Worm (Caenorhabditis elegans) whole organism, late embryonic: Measurements from ENCODE around the gene spp-31.

Experiments
- ama-1 ChIP-seq: fragments of 150-350 bp; optimal IDR thresholded peaks from 2 replicates; lab custom pipeline; 2014
- ceh-48 ChIP-seq: sonication (generic microtip); optimal IDR thresholded peaks from 2 replicates; lab custom pipeline; 2016; ENCODE audit warnings: missing genetic modification characterization, inconsistent platforms, missing compliant biosample characterization
- dmd-4 ChIP-seq: sonication (generic microtip); optimal IDR thresholded peaks from 2 replicates; lab custom pipeline; 2016; ENCODE audit warnings: borderline replicate concordance, missing genetic modification characterization, missing compliant biosample characterization
- hlh-6 ChIP-seq: sonication (generic microtip); optimal IDR thresholded peaks from 2 replicates; lab custom pipeline; 2016; ENCODE audit warnings: missing genotype, missing genetic modification characterization, missing compliant biosample characterization
- pros-1 ChIP-seq: fragments of 150-350 bp; optimal IDR thresholded peaks from 2 replicates; lab custom pipeline; 2014; ENCODE audit warnings: missing biosample characterization, missing genetic modification reagents, missing genetic modification characterization
- tbx-2 ChIP-seq: sonication (generic microtip); optimal IDR thresholded peaks from 2 replicates; lab custom pipeline; 2016; ENCODE audit warnings: missing genetic modification characterization, missing compliant biosample characterization

- TF ChIP-seq hlh-6, result no peak
- no peak for TF ChIP-seq ceh-48
- TF ChIP-seq dmd-4 (tag; lab: Kevin White, UChicago), result no peak
- no peak for TF ChIP-seq tbx-2
- TF ChIP-seq pros-1, result no peak
- TF ChIP-seq ama-1 (lab: Kevin White, UChicago), result no peak
Measured at ce11 chrIV:1403960-1404359, 2.4 kb upstream of the spp-31 start.
